Fruit fly (Drosophila melanogaster): ENCODE data around the gene Hsp67Bc.

The Hsp67Bc gene

dm6 chr3L:9398435-9398981 is 26.2 kb upstream of the Hsp67Bc start (continued):
- TF ChIP-seq Neu2 (GFP tag; optimal IDR thresholded peaks at IDR 0.05; ENCODE audit: borderline replicate concordance): no peak
- 0 out of 3 replicates have a peak, but pooled peaks have one; percentile 38 for TF ChIP-seq otp (GFP tag; IDR thresholded peaks at IDR 0.05)
- TF ChIP-seq wdn (GFP tag; IDR thresholded peaks at IDR 0.05): no peak
- no peak for TF ChIP-seq Dek (tag; optimal IDR thresholded peaks at IDR 0.05)
- no peak for TF ChIP-seq Dbx (GFP tag; IDR thresholded peaks at IDR 0.05)
- TF ChIP-seq tgo (GFP tag; IDR thresholded peaks at IDR 0.05): no peak
- no peak for TF ChIP-seq Poxn (GFP tag; IDR thresholded peaks at IDR 0.05)
- TF ChIP-seq unpg (GFP tag; optimal IDR thresholded peaks at IDR 0.05): no peak
- TF ChIP-seq Dfd (GFP tag; optimal IDR thresholded peaks at IDR 0.05): no peak
- peak; percentile 90 for TF ChIP-seq D19B (GFP tag; optimal IDR thresholded peaks at IDR 0.05)
- no peak for TF ChIP-seq YL-1 (GFP tag; optimal IDR thresholded peaks at IDR 0.05)
- no peak for TF ChIP-seq ash1 (GFP tag; optimal IDR thresholded peaks at IDR 0.05)
- no peak for TF ChIP-seq CG6272 (GFP tag; IDR thresholded peaks at IDR 0.05)
- TF ChIP-seq dysf (GFP tag; IDR thresholded peaks at IDR 0.05): peak; percentile 40; the same call in 1 of the 3 replicates
- TF ChIP-seq CG16815 (GFP tag; optimal IDR thresholded peaks at IDR 0.05): no peak
- TF ChIP-seq dan (GFP tag; IDR thresholded peaks at IDR 0.05): no peak
- TF ChIP-seq Mad (GFP tag; optimal IDR thresholded peaks at IDR 0.05): no peak
- no peak for TF ChIP-seq CG13123 (GFP tag; optimal IDR thresholded peaks at IDR 0.05)
- TF ChIP-seq trh (GFP tag; optimal IDR thresholded peaks at IDR 0.05): no peak
- peak; percentile 12 for TF ChIP-seq CG4820 (GFP tag; optimal IDR thresholded peaks at IDR 0.05)
- no peak for TF ChIP-seq CG13424 (tag; optimal IDR thresholded peaks at IDR 0.05)
- TF ChIP-seq row (GFP tag; IDR thresholded peaks at IDR 0.05): peak; percentile 59
- no peak for TF ChIP-seq tna (GFP tag; IDR thresholded peaks at IDR 0.05; ENCODE audit: partially characterized antibody)
- TF ChIP-seq CG7963 (GFP tag; IDR thresholded peaks at IDR 0.05; ENCODE audit: partially characterized antibody): no peak
- TF ChIP-seq Side (GFP tag; optimal IDR thresholded peaks at IDR 0.05): no peak
- TF ChIP-seq CG4424 (GFP tag; optimal IDR thresholded peaks at IDR 0.05): peak; percentile 25
- TF ChIP-seq CG15479 (GFP tag; optimal IDR thresholded peaks at IDR 0.05): no peak
- no peak for TF ChIP-seq CG7786 (GFP tag; optimal IDR thresholded peaks at IDR 0.05)
- TF ChIP-seq Gsc (GFP tag; IDR thresholded peaks at IDR 0.05): no peak
- no peak for TF ChIP-seq pfk (GFP tag; optimal IDR thresholded peaks at IDR 0.05)
- TF ChIP-seq CG14965 (GFP tag; optimal IDR thresholded peaks at IDR 0.05; ENCODE audit: borderline replicate concordance): no peak
- TF ChIP-seq CG16779 (GFP tag; IDR thresholded peaks at IDR 0.05): 0 out of 2 replicates have a peak, but pooled peaks have one; percentile 20
- TF ChIP-seq z (GFP tag; IDR thresholded peaks at IDR 0.05): no peak
- TF ChIP-seq CG10565 (GFP tag; optimal IDR thresholded peaks at IDR 0.05): no peak
- TF ChIP-seq CG8388 (GFP tag; optimal IDR thresholded peaks at IDR 0.05): no peak
- no peak for TF ChIP-seq cad (GFP tag; optimal IDR thresholded peaks at IDR 0.05)
- TF ChIP-seq CG5180 (GFP tag; optimal IDR thresholded peaks at IDR 0.05): peak; percentile 18
- TF ChIP-seq kni (GFP tag; optimal IDR thresholded peaks at IDR 0.05): no peak
- TF ChIP-seq dmrt11E (tag; optimal IDR thresholded peaks at IDR 0.05): no peak
- TF ChIP-seq sr (GFP tag; IDR thresholded peaks at IDR 0.05): no peak
- no peak for TF ChIP-seq Abd-B (GFP tag; optimal IDR thresholded peaks at IDR 0.05)
- no peak for TF ChIP-seq Dp (GFP tag; optimal IDR thresholded peaks at IDR 0.05)
- TF ChIP-seq BtbVII (GFP tag; optimal IDR thresholded peaks at IDR 0.05): no peak
- TF ChIP-seq amos (GFP tag; IDR thresholded peaks at IDR 0.05; ENCODE audit: partially characterized antibody): no peak
- peak; percentile 85 for TF ChIP-seq D19A (tag; optimal IDR thresholded peaks at IDR 0.05)
- peak; percentile 35 for TF ChIP-seq CG10274 (GFP tag; optimal IDR thresholded peaks at IDR 0.05)
- TF ChIP-seq CG9817 (tag; optimal IDR thresholded peaks at IDR 0.05): no peak
- 0 out of 2 replicates have a peak, but pooled peaks have one; percentile 20 for TF ChIP-seq slbo (GFP tag; IDR thresholded peaks at IDR 0.05)
- no peak for TF ChIP-seq Hmx (GFP tag; optimal IDR thresholded peaks at IDR 0.05)
- no peak for TF ChIP-seq fru (optimal IDR thresholded peaks at IDR 0.05)
- TF ChIP-seq Nf-YB (GFP tag; optimal IDR thresholded peaks at IDR 0.05): no peak

Measured in whole organism, embryonic.